Worm (Caenorhabditis elegans) whole organism, mixed stage, embryonic: Measurements from ENCODE around the gene rpn-12.

ENCODE experiments used
- ceh-83 ChIP-seq: fragments of 200-800 bp; sonication (Bioruptor generic); optimal IDR thresholded peaks from 2 replicates; lab custom pipeline; 2018; ENCODE audit warnings: mild to moderate bottlenecking, missing genetic modification characterization, missing compliant biosample characterization
- ces-1 ChIP-seq: fragments of 150-350 bp; optimal IDR thresholded peaks from 2 replicates; lab custom pipeline; 2014; ENCODE audit warnings: missing biosample characterization, missing genetic modification reagents, missing genetic modification characterization
- hlh-1 ChIP-seq: fragments of 150-350 bp; optimal IDR thresholded peaks from 2 replicates; lab custom pipeline; 2014; ENCODE audit warnings: missing biosample characterization, missing genetic modification reagents, missing genetic modification characterization
- lin-13 ChIP-seq: fragments of 150-350 bp; optimal IDR thresholded peaks from 2 replicates; lab custom pipeline; 2014; ENCODE audit warnings: missing biosample characterization, missing genetic modification characterization
- lsy-2 ChIP-seq: fragments of 150-350 bp; optimal IDR thresholded peaks from 2 replicates; lab custom pipeline; 2014; ENCODE audit warnings: missing biosample characterization, missing genetic modification characterization
- mep-1 ChIP-seq: fragments of 150-350 bp; optimal IDR thresholded peaks from 2 replicates; lab custom pipeline; 2017; ENCODE audit warnings: missing biosample characterization, missing genetic modification reagents, missing genetic modification characterization, inconsistent platforms
- nhr-12 ChIP-seq: fragments of 150-350 bp; optimal IDR thresholded peaks from 2 replicates; lab custom pipeline; 2014; ENCODE audit warnings: missing biosample characterization, missing genetic modification characterization
- nhr-237 ChIP-seq: fragments of 150-350 bp; optimal IDR thresholded peaks from 2 replicates; lab custom pipeline; 2014; ENCODE audit warnings: missing biosample characterization, missing genetic modification characterization
- nhr-28 ChIP-seq: fragments of 150-350 bp; optimal IDR thresholded peaks from 2 replicates; lab custom pipeline; 2014; ENCODE audit warnings: missing biosample characterization, missing genetic modification characterization
- nhr-76 ChIP-seq: sonication (generic microtip); optimal IDR thresholded peaks from 2 replicates; lab custom pipeline; 2017; ENCODE audit warnings: missing biosample characterization, missing genetic modification characterization
- snpc-4 ChIP-seq: fragments of 150-350 bp; optimal IDR thresholded peaks from 2 replicates; lab custom pipeline; 2014; ENCODE audit warnings: missing biosample characterization, missing genetic modification characterization
- unc-39 ChIP-seq: fragments of 150-350 bp; optimal IDR thresholded peaks from 2 replicates; lab custom pipeline; 2014; ENCODE audit warnings: missing biosample characterization, missing genetic modification characterization
- unc-62 ChIP-seq: fragments of 150-350 bp; optimal IDR thresholded peaks from 2 replicates; lab custom pipeline; 2014; ENCODE audit warnings: missing biosample characterization, missing genetic modification reagents, missing genetic modification characterization
- ztf-11 ChIP-seq: fragments of 150-350 bp; optimal IDR thresholded peaks from 2 replicates; lab custom pipeline; 2014; ENCODE audit warnings: missing biosample characterization, missing genetic modification characterization

DNA sequence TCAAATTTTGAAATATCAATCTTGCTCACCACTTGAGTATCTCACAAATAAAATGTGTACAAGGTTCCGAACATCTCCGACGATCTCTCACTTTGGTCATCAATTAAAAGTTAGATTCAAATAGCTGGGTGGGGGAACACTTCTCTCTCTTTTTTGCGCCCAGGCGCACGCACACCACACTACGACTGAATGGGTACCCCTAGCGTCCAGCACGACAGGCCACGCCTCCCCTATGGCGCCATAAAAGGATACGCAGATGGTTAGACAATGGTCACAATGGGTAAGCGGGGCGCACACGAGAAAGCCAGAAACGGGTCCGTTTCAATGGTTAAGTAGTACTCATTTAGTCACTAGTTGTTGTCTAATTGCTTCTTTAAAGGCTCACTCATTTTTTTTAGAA is 23.0 kb upstream of the rpn-12 start:
- TF ChIP-seq mep-1: no peak
- TF ChIP-seq ces-1: no peak
- no peak for TF ChIP-seq lsy-2 (tag; lab: Kevin White, UChicago)
- TF ChIP-seq lin-13 (tag; lab: Kevin White, UChicago): no peak
- no peak for TF ChIP-seq snpc-4 (tag; lab: Kevin White, UChicago)
- peak; percentile 21 for TF ChIP-seq ztf-11 (tag; lab: Kevin White, UChicago)
- no peak for TF ChIP-seq unc-62 (GFP tag; lab: Kevin White, UChicago)
- TF ChIP-seq ceh-83 (GFP tag; lab: Kevin White, UChicago): no peak
- TF ChIP-seq hlh-1 (tag; lab: Kevin White, UChicago): no peak
- no peak for TF ChIP-seq nhr-76 (tag; lab: Kevin White, UChicago)
- no peak for TF ChIP-seq nhr-28
- TF ChIP-seq unc-39 (tag; lab: Kevin White, UChicago): no peak
- no peak for TF ChIP-seq nhr-237
- TF ChIP-seq nhr-12 (tag; lab: Kevin White, UChicago): no peak
